Fruit fly (Drosophila melanogaster) whole organism, wandering third instar larva: ENCODE data around the gene Dlic.

Experiments used
- Abd-B ChIP-seq: fragments of >200 bp; optimal IDR thresholded peaks from 2 replicates; lab custom pipeline; 2017; ENCODE audit warnings: missing biosample characterization, missing genetic modification characterization
- CG32264 ChIP-seq: fragments of 200-800 bp; sonication (Bioruptor generic); optimal IDR thresholded peaks from 2 replicates; lab custom pipeline; 2016; ENCODE audit warnings: missing biosample characterization, missing genetic modification characterization
- CG9705 ChIP-seq: fragments of 200-800 bp; sonication (Bioruptor generic); optimal IDR thresholded peaks from 2 replicates; lab custom pipeline; 2018; ENCODE audit warnings: missing biosample characterization, mild to moderate bottlenecking, missing genetic modification characterization
- Dfd ChIP-seq: fragments of >200 bp; optimal IDR thresholded peaks from 2 replicates; lab custom pipeline; 2017; ENCODE audit warnings: missing biosample characterization, missing genetic modification characterization
- Hr78 ChIP-seq: fragments of >200 bp; optimal IDR thresholded peaks from 2 replicates; lab custom pipeline; 2017; ENCODE audit warnings: missing biosample characterization, missing genetic modification characterization
- Myc ChIP-seq: fragments of >200 bp; optimal IDR thresholded peaks from 2 replicates; lab custom pipeline; 2017
- br ChIP-seq: fragments of 200-800 bp; sonication (Bioruptor generic); optimal IDR thresholded peaks from 2 replicates; lab custom pipeline; 2016; ENCODE audit warnings: missing biosample characterization, missing genetic modification characterization
- foxo ChIP-seq, 2 experiments: fragments of 200-800 bp; sonication (Bioruptor generic); optimal IDR thresholded peaks; 2 replicates in 1 of 2; 3 replicates in 1 of 2; lab custom pipeline; 2016 to 2017; ENCODE audit warnings: missing biosample characterization in 2 of 2, missing genetic modification characterization in 2 of 2
- psq ChIP-seq: fragments of 200-800 bp; sonication (Bioruptor generic); optimal IDR thresholded peaks from 3 replicates; lab custom pipeline; 2017; ENCODE audit warnings: missing biosample characterization, mild to moderate bottlenecking, missing genetic modification characterization, moderate library complexity
- rgr ChIP-seq: fragments of 200-800 bp; sonication (Bioruptor generic); optimal IDR thresholded peaks from 3 replicates; lab custom pipeline; 2016; ENCODE audit warnings: missing biosample characterization, mild to moderate bottlenecking, missing genetic modification characterization

dm6 chrX:11201948-11202347 is 47.7 kb downstream of the Dlic start, which contains the start of gene CG11106:
- no peak for TF ChIP-seq Abd-B (GFP tag; lab: Kevin White, UChicago)
- TF ChIP-seq Hr78 (GFP tag; lab: Kevin White, UChicago) = no peak
- no peak for TF ChIP-seq br (GFP tag; lab: Kevin White, UChicago)
- TF ChIP-seq rgr (GFP tag; lab: Kevin White, UChicago) = no peak
- TF ChIP-seq Myc (lab: Kevin White, UChicago) = no peak
- TF ChIP-seq CG32264 = no peak
- TF ChIP-seq psq = no peak
- no peak for TF ChIP-seq foxo (GFP tag; optimal IDR thresholded peaks at IDR 0.05; lab: Kevin White, UChicago)
- TF ChIP-seq CG9705 (GFP tag; lab: Kevin White, UChicago) = no peak
- TF ChIP-seq Dfd = no peak
